Worm (Caenorhabditis elegans) whole organism, L1 larva: Measurements from ENCODE around the gene ZK354.8.

Source experiments
- C34B4.2 ChIP-seq: sonication (generic microtip); optimal IDR thresholded peaks from 2 replicates; lab custom pipeline; 2017; ENCODE audit warnings: mild to moderate bottlenecking, missing genetic modification characterization, missing compliant biosample characterization
- Y116A8C.19 ChIP-seq: sonication (generic microtip); optimal IDR thresholded peaks from 2 replicates; lab custom pipeline; 2016; ENCODE audit warnings: missing compliant biosample characterization, missing genetic modification characterization, borderline replicate concordance
- aly-2 ChIP-seq: fragments of 150-350 bp; optimal IDR thresholded peaks from 2 replicates; lab custom pipeline; 2014; ENCODE audit warnings: missing biosample characterization, missing genetic modification characterization
- ama-1 ChIP-seq: fragments of 150-350 bp; optimal IDR thresholded peaks from 2 replicates; lab custom pipeline; 2014
- blmp-1 ChIP-seq: fragments of 150-350 bp; optimal IDR thresholded peaks from 2 replicates; lab custom pipeline; 2014; ENCODE audit warnings: missing biosample characterization, missing genetic modification characterization
- ceh-8 ChIP-seq: fragments of 200-800 bp; sonication (Bioruptor generic); optimal IDR thresholded peaks from 2 replicates; lab custom pipeline; 2018; ENCODE audit warnings: mild to moderate bottlenecking, missing genetic modification characterization, moderate library complexity, missing compliant biosample characterization
- ceh-82 ChIP-seq, 3 experiments: fragments of 150-350 bp in 1 of 3; sonication (generic microtip) in 2 of 3; optimal IDR thresholded peaks; 2 replicates each; lab custom pipeline; 2014 to 2017; ENCODE audit warnings: missing biosample characterization in 3 of 3, missing genetic modification characterization in 3 of 3
- ceh-88 ChIP-seq: fragments of 200-800 bp; sonication (Bioruptor generic); IDR thresholded peaks from 2 replicates; pipeline ENCODE4 v1.3.6; 2022; ENCODE audit warnings: missing genetic modification characterization, missing compliant biosample characterization
- ceh-90 ChIP-seq: sonication (generic microtip); optimal IDR thresholded peaks from 2 replicates; lab custom pipeline; 2016; ENCODE audit warnings: missing genetic modification characterization, missing compliant biosample characterization
- dsc-1 ChIP-seq: sonication (generic microtip); optimal IDR thresholded peaks from 2 replicates; lab custom pipeline; 2016; ENCODE audit warnings: mild to moderate bottlenecking, missing genetic modification characterization, missing compliant biosample characterization
- efl-1 ChIP-seq, 4 experiments: fragments of 150-350 bp; optimal IDR thresholded peaks in 3 of 4; peaks in 1 of 4; 1 replicate in 1 of 4; 2 replicates in 3 of 4; lab custom pipeline; 2014; ENCODE audit warnings: missing biosample characterization in 2 of 4, missing genetic modification characterization in 2 of 4, missing genetic modification reagents in 2 of 4
- egl-13 ChIP-seq: sonication (generic microtip); optimal IDR thresholded peaks from 2 replicates; lab custom pipeline; 2016; ENCODE audit warnings: missing genotype, missing genetic modification reagents, missing genetic modification characterization, missing compliant biosample characterization
- elt-2 ChIP-seq: sonication (generic microtip); optimal IDR thresholded peaks from 2 replicates; lab custom pipeline; 2016; ENCODE audit warnings: missing genetic modification characterization, mild to moderate bottlenecking, inconsistent platforms, missing compliant biosample characterization, missing genetic modification reagents
- ets-5 ChIP-seq: fragments of 200-800 bp; sonication (Bioruptor generic); IDR thresholded peaks from 2 replicates; pipeline ENCODE4 v1.3.6; 2022; ENCODE audit warnings: missing genetic modification characterization, missing compliant biosample characterization
- fkh-10 ChIP-seq: sonication (generic microtip); optimal IDR thresholded peaks from 2 replicates; lab custom pipeline; 2017; ENCODE audit warnings: missing biosample characterization, missing genetic modification reagents, missing genetic modification characterization
- fkh-8 ChIP-seq: sonication (generic microtip); optimal IDR thresholded peaks from 2 replicates; lab custom pipeline; 2016; ENCODE audit warnings: mild to moderate bottlenecking, missing genetic modification characterization, missing compliant biosample characterization
- jun-1 ChIP-seq: fragments of 150-350 bp; optimal IDR thresholded peaks from 2 replicates; lab custom pipeline; 2014; ENCODE audit warnings: missing biosample characterization, missing genetic modification reagents, missing genetic modification characterization
- lin-13 ChIP-seq: fragments of 150-350 bp; optimal IDR thresholded peaks from 2 replicates; lab custom pipeline; 2014; ENCODE audit warnings: missing biosample characterization, missing genetic modification reagents, missing genetic modification characterization
- lin-35 ChIP-seq, 2 experiments: fragments of 150-350 bp; optimal IDR thresholded peaks; 2 replicates each; lab custom pipeline; 2014; ENCODE audit warnings: missing biosample characterization in 2 of 2, missing genetic modification characterization in 2 of 2, missing genetic modification reagents in 2 of 2
- lin-39 ChIP-seq: fragments of 150-350 bp; optimal IDR thresholded peaks from 2 replicates; lab custom pipeline; 2014; ENCODE audit warnings: missing biosample characterization, missing genetic modification reagents, missing genetic modification characterization
- lir-3 ChIP-seq: sonication (generic microtip); optimal IDR thresholded peaks from 2 replicates; lab custom pipeline; 2016; ENCODE audit warnings: mild to moderate bottlenecking, missing genetic modification characterization, moderate library complexity, missing compliant biosample characterization; ENCODE audit not compliant: poor library complexity
- mdl-1 ChIP-seq, 2 experiments: fragments of 150-350 bp; optimal IDR thresholded peaks; 2 replicates each; lab custom pipeline; 2014 to 2017; ENCODE audit warnings: missing biosample characterization in 2 of 2, missing genetic modification characterization in 2 of 2, inconsistent platforms in 1 of 2
- nhr-11 ChIP-seq: fragments of 150-350 bp; optimal IDR thresholded peaks from 2 replicates; lab custom pipeline; 2014; ENCODE audit warnings: missing biosample characterization, missing genetic modification characterization
- nhr-12 ChIP-seq: sonication (generic microtip); optimal IDR thresholded peaks from 2 replicates; lab custom pipeline; 2017; ENCODE audit warnings: missing biosample characterization, missing genetic modification characterization
- nhr-47 ChIP-seq: sonication (generic microtip); optimal IDR thresholded peaks from 2 replicates; lab custom pipeline; 2016; ENCODE audit warnings: mild to moderate bottlenecking, missing genetic modification characterization, moderate library complexity, missing compliant biosample characterization
- nhr-71 ChIP-seq: sonication (generic microtip); optimal IDR thresholded peaks from 2 replicates; lab custom pipeline; 2016; ENCODE audit warnings: mild to moderate bottlenecking, missing genetic modification characterization, moderate library complexity, missing compliant biosample characterization
- nhr-76 ChIP-seq: sonication (generic microtip); optimal IDR thresholded peaks from 2 replicates; lab custom pipeline; 2017; ENCODE audit warnings: missing biosample characterization, missing genetic modification characterization
- nhr-77 ChIP-seq: fragments of 150-350 bp; optimal IDR thresholded peaks from 2 replicates; lab custom pipeline; 2014; ENCODE audit warnings: missing biosample characterization, missing genetic modification characterization
- nhr-85 ChIP-seq: sonication (generic microtip); peaks from one replicate; lab custom pipeline; 2016; ENCODE audit warnings: missing genetic modification characterization, inconsistent platforms, missing compliant biosample characterization
- nhr-90 ChIP-seq: sonication (generic microtip); optimal IDR thresholded peaks from 2 replicates; lab custom pipeline; 2016; ENCODE audit warnings: mild to moderate bottlenecking, missing genetic modification characterization, missing compliant biosample characterization; ENCODE audit not compliant: poor library complexity
- pax-3 ChIP-seq: fragments of 200-800 bp; sonication (Bioruptor generic); optimal IDR thresholded peaks from 2 replicates; lab custom pipeline; 2018; ENCODE audit warnings: mild to moderate bottlenecking, missing genetic modification characterization, moderate library complexity, missing compliant biosample characterization
- snu-23 ChIP-seq: sonication (generic microtip); optimal IDR thresholded peaks from 2 replicates; lab custom pipeline; 2016; ENCODE audit warnings: missing genetic modification characterization, missing compliant biosample characterization
- sox-4 ChIP-seq: sonication (generic microtip); optimal IDR thresholded peaks from 2 replicates; lab custom pipeline; 2016; ENCODE audit warnings: missing genetic modification characterization, missing compliant biosample characterization
- sptf-1 ChIP-seq: fragments of 150-350 bp; optimal IDR thresholded peaks from 2 replicates; lab custom pipeline; 2014; ENCODE audit warnings: missing biosample characterization, missing genetic modification characterization
- swsn-7 ChIP-seq: sonication (generic microtip); optimal IDR thresholded peaks from 2 replicates; lab custom pipeline; 2016; ENCODE audit warnings: missing genetic modification characterization, missing compliant biosample characterization
- tlp-1 ChIP-seq: fragments of 150-350 bp; optimal IDR thresholded peaks from 2 replicates; lab custom pipeline; 2014; ENCODE audit warnings: missing biosample characterization, missing genetic modification characterization
- vab-15 ChIP-seq: sonication (generic microtip); optimal IDR thresholded peaks from 2 replicates; lab custom pipeline; 2017; ENCODE audit warnings: missing genotype, mild to moderate bottlenecking, missing genetic modification characterization, missing compliant biosample characterization
- ztf-11 ChIP-seq, 2 experiments: sonication (generic microtip); optimal IDR thresholded peaks; 2 replicates each; lab custom pipeline; 2016 to 2017; ENCODE audit warnings: missing genetic modification characterization in 2 of 2, missing biosample characterization in 1 of 2, missing compliant biosample characterization in 1 of 2

The ZK354.8 gene

ce11 chrIV:5287190-5287589 lies 18.8 kb downstream of the ZK354.8 start:
- TF ChIP-seq blmp-1 (tag; lab: Kevin White, UChicago) (no peak), lin-13 (GFP tag; lab: Kevin White, UChicago) (no peak), nhr-47 (tag; lab: Kevin White, UChicago) (peak; percentile 30), lin-35 (GFP tag; optimal IDR thresholded peaks at IDR 0.05; lab: Kevin White, UChicago) (no peak), sox-4 (tag; lab: Kevin White, UChicago) (no peak), pax-3 (no peak), lin-39 (tag; lab: Kevin White, UChicago) (no peak), ceh-90 (tag; lab: Kevin White, UChicago) (no peak), ets-5 (no peak), efl-1 (optimal IDR thresholded peaks at IDR 0.05; lab: Kevin White, UChicago) (no peak), efl-1 (GFP tag; optimal IDR thresholded peaks at IDR 0.05 in 1 of 2; lab: Kevin White, UChicago) (peak in 1 of 2 experiments; percentile 10), dsc-1 (tag; lab: Kevin White, UChicago) (peak; percentile 61), ceh-8 (no peak), fkh-8 (peak; percentile 46), vab-15 (tag; lab: Kevin White, UChicago) (no peak), aly-2 (tag; lab: Kevin White, UChicago) (no peak), swsn-7 (tag; lab: Kevin White, UChicago) (no peak), nhr-71 (peak; percentile 24), egl-13 (tag; lab: Kevin White, UChicago) (peak; percentile 73), ama-1 (no peak), ztf-11 (tag; optimal IDR thresholded peaks at IDR 0.05; lab: Kevin White, UChicago) (no peak), mdl-1 (tag; optimal IDR thresholded peaks at IDR 0.05; lab: Kevin White, UChicago) (no peak), nhr-90 (tag; lab: Kevin White, UChicago) (no peak), ceh-88 (GFP tag; lab: Robert Waterston, UW) (no peak), nhr-12 (tag; lab: Kevin White, UChicago) (no peak), nhr-77 (tag; lab: Kevin White, UChicago) (no peak), ceh-82 (tag; optimal IDR thresholded peaks at IDR 0.05; lab: Kevin White, UChicago) (no peak), fkh-10 (no peak), nhr-85 (tag; lab: Kevin White, UChicago) (no peak), sptf-1 (tag; lab: Kevin White, UChicago) (no peak)

- TF ChIP-seq nhr-76 (tag; lab: Kevin White, UChicago) = no peak
- peak; percentile 52 for TF ChIP-seq pax-3
- TF ChIP-seq nhr-11 (tag; lab: Kevin White, UChicago) = no peak
- TF ChIP-seq fkh-8 = peak; percentile 58
- TF ChIP-seq dsc-1 (tag; lab: Kevin White, UChicago) = peak; percentile 81
- TF ChIP-seq snu-23 (GFP tag; lab: Kevin White, UChicago) = no peak
- TF ChIP-seq sox-4 (tag; lab: Kevin White, UChicago) = peak; percentile 2
- TF ChIP-seq nhr-77 (tag; lab: Kevin White, UChicago) = no peak
- no peak for TF ChIP-seq tlp-1 (tag; lab: Kevin White, UChicago)
- no peak for TF ChIP-seq mdl-1 (tag; optimal IDR thresholded peaks at IDR 0.05; lab: Kevin White, UChicago)
- no peak for TF ChIP-seq lir-3 (tag; lab: Kevin White, UChicago)
These were observed 24.5 kb downstream of the ZK354.8 start for ce11 chrIV:5281457-5281856.

ce11 chrIV:5277752-5278151 lies 28.2 kb downstream of the ZK354.8 start, which contains the start of gene F36H12.17:
F36H12.17 (minus strand) TSS chrIV:5277852.
- TF ChIP-seq jun-1 (tag; lab: Kevin White, UChicago) = no peak
- no peak for TF ChIP-seq ceh-90 (tag; lab: Kevin White, UChicago)
- no peak for TF ChIP-seq fkh-8
- TF ChIP-seq C34B4.2 = no peak
- TF ChIP-seq aly-2 (tag; lab: Kevin White, UChicago) = no peak
- no peak for TF ChIP-seq elt-2 (tag; lab: Kevin White, UChicago)
- no peak for TF ChIP-seq Y116A8C.19
